Fruit fly (Drosophila melanogaster): Measurements from ENCODE around the gene Pdp.
A peak's percentile ranks its signal among the peaks of the same experiment; 100 is the strongest.

Pdp gene

DNA sequence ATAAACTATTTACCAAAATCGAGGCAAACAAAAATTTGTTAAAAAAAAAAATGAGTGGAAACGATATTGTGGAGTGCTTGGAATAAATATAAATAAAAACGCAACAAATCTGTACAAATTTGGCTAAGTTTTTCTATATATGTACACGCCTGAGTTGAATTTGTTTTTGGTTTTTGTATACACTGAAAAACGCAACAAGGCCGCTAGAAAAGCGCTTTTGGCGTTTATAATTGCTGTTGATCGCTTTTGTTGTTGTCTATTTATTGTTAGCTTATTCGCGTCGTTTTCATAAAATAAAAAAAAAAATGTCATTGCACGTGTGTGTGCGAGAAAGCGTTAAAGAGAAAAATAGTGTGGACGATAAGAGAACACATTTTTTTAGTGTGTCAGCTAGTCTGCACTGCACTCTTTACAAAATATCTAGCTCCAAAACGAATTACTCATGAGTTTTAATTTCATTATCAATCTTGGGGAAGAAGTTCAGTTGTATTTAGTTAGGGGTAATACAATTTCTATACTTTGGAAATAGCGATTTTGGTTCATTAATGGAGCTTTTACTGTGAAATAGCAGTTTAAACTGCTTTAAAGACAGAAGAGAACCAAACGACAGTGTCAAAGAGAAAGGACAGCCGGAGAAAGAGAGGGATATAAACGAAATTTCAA, 38.9 kb downstream of the Pdp start (continued):
- TF ChIP-seq onecut (GFP tag; IDR thresholded peaks at IDR 0.05) (no peak), E2f2 (GFP tag; IDR thresholded peaks at IDR 0.05) (no peak), hb (GFP tag; IDR thresholded peaks at IDR 0.05; ENCODE audit: partially characterized antibody) (no peak), CG2678 (tag; optimal IDR thresholded peaks at IDR 0.05) (peak; percentile 17), CG30431 (GFP tag; optimal IDR thresholded peaks at IDR 0.05) (no peak), CG7372 (GFP tag; IDR thresholded peaks at IDR 0.05) (no peak), Sox102F (GFP tag; optimal IDR thresholded peaks at IDR 0.05) (no peak), CG2202 (tag; optimal IDR thresholded peaks at IDR 0.05) (no peak), Ets65A (GFP tag) (no peak), peb (GFP tag; IDR thresholded peaks at IDR 0.05) (no peak), CG4854 (GFP tag; optimal IDR thresholded peaks at IDR 0.05) (no peak), sob (GFP tag; IDR thresholded peaks at IDR 0.05) (no peak), fd64A (GFP tag; optimal IDR thresholded peaks at IDR 0.05) (no peak), CG18619 (GFP tag; optimal IDR thresholded peaks at IDR 0.05) (no peak), Vsx1 (GFP tag; optimal IDR thresholded peaks at IDR 0.05) (no peak), NC2β (GFP tag; optimal IDR thresholded peaks at IDR 0.05) (no peak), Med (GFP tag) (peak; percentile 18), CG7745 (tag; optimal IDR thresholded peaks at IDR 0.05) (no peak), CG1529 (GFP tag; optimal IDR thresholded peaks at IDR 0.05) (no peak), Dek (tag; optimal IDR thresholded peaks at IDR 0.05) (no peak), CG10267 (tag; optimal IDR thresholded peaks at IDR 0.05) (no peak), D19B (GFP tag; optimal IDR thresholded peaks at IDR 0.05) (no peak), row (GFP tag; IDR thresholded peaks at IDR 0.05) (peak; percentile 25; the same call in 1 of the 3 replicates), CG2712 (tag; optimal IDR thresholded peaks at IDR 0.05) (no peak), CG13287 (GFP tag; IDR thresholded peaks at IDR 0.05; ENCODE audit: partially characterized antibody) (no peak), ssp (GFP tag; IDR thresholded peaks at IDR 0.05) (no peak), unc-4 (GFP tag; IDR thresholded peaks at IDR 0.05; ENCODE audit: partially characterized antibody) (no peak), CG10654 (GFP tag; optimal IDR thresholded peaks at IDR 0.05) (no peak), stc (GFP tag; IDR thresholded peaks at IDR 0.05) (no peak), CG7928 (GFP tag; optimal IDR thresholded peaks at IDR 0.05) (no peak), HmgD (GFP tag; optimal IDR thresholded peaks at IDR 0.05) (no peak), CG30020 (tag; optimal IDR thresholded peaks at IDR 0.05) (no peak), CG6175 (GFP tag; IDR thresholded peaks at IDR 0.05) (no peak), Lhr (GFP tag; optimal IDR thresholded peaks at IDR 0.05) (no peak), Trl (optimal IDR thresholded peaks at IDR 0.05) (peak; percentile 63 to 85), Trl (GFP tag; optimal IDR thresholded peaks at IDR 0.05) (no peak), CG15479 (GFP tag; optimal IDR thresholded peaks at IDR 0.05) (no peak), repo (GFP tag; optimal IDR thresholded peaks at IDR 0.05) (no peak), CG31365 (tag; optimal IDR thresholded peaks at IDR 0.05) (no peak), CG7556 (GFP tag; optimal IDR thresholded peaks at IDR 0.05) (peak; percentile 30), CG9215 (GFP tag; IDR thresholded peaks at IDR 0.05) (no peak), Gug (GFP tag; IDR thresholded peaks at IDR 0.05) (no peak), CG8281 (tag; optimal IDR thresholded peaks at IDR 0.05) (no peak), sna (GFP tag; IDR thresholded peaks at IDR 0.05; ENCODE audit: partially characterized antibody) (no peak), ara (GFP tag; IDR thresholded peaks at IDR 0.05) (no peak), CG33213 (GFP tag; optimal IDR thresholded peaks at IDR 0.05) (no peak), usp (GFP tag; optimal IDR thresholded peaks at IDR 0.05) (no peak), CG18599 (GFP tag; optimal IDR thresholded peaks at IDR 0.05) (peak; percentile 29), tna (GFP tag; IDR thresholded peaks at IDR 0.05; ENCODE audit: partially characterized antibody) (no peak), aop (GFP tag; IDR thresholded peaks at IDR 0.05) (no peak), CG4730 (GFP tag; IDR thresholded peaks at IDR 0.05) (no peak)
